Worm (Caenorhabditis elegans) whole organism, L4/young adult: ENCODE data around the gene wht-6.

Source experiments
- W03F9.2 ChIP-seq: fragments of 150-350 bp; optimal IDR thresholded peaks from 2 replicates; lab custom pipeline; 2014; ENCODE audit warnings: missing biosample characterization, missing genetic modification characterization
- him-1 ChIP-seq: sonication (generic microtip); optimal IDR thresholded peaks from 2 replicates; lab custom pipeline; 2016; ENCODE audit warnings: missing genotype, missing genetic modification reagents, missing genetic modification characterization, missing compliant biosample characterization

DNA sequence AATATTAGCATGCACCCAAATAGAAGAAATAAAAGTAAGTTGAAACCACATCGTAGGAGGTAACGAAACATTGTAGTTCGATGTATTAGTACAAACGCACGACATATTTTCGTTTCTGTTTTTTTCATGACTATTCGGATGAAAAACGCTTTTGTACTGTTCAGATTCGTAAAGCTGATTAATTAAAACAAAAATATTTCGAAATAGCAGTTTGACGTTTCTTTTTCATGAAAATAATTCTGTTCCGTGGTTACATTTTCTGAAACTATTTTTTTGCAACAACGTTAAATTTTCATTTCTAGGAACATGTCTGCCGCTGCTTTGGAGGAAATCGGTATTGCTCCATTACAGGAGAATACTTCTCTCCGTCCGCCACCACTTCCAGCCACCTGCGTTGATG lies 17.9 kb downstream of the wht-6 start, which contains the start of gene rpt-3:
- TF ChIP-seq him-1 (no peak), W03F9.2 (tag; lab: Kevin White, UChicago) (no peak)
